Worm (Caenorhabditis elegans): ENCODE results near the gene cyp-25A3.

DNA sequence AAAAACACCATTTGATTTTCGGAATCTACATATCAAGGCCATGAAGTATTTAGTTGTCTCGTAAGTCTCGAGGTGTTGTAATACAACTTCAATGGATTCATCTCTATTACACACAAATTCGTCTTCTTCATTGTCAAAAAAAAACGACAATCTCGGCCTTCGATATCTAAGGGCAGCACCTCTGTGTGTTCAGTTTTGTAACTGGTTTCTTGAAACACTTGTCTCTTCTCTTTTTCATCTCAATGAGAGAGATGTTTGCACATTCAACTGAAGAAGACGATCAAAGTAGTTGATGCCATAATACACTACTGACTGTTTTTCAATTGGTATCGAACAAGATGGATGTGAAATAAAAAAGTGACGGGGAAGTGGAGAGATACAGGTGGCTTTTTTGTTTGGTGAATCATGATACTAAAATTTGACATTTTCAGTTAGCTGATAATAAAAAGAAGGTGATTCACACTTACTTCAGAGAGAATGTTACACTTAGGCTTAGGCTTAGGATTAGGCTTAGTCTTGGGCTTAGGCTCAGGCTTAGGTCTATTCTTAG is 28.1 kb downstream of the cyp-25A3 start:
- TF ChIP-seq R02D3.7 (tag; optimal IDR thresholded peaks at IDR 0.05), result no peak
- no peak for TF ChIP-seq elt-1 (tag; optimal IDR thresholded peaks at IDR 0.05)
- TF ChIP-seq nhr-25 (tag; optimal IDR thresholded peaks at IDR 0.05), result peak; percentile 87
- no peak for TF ChIP-seq nhr-23 (tag; optimal IDR thresholded peaks at IDR 0.05)
- TF ChIP-seq ztf-11 (tag; optimal IDR thresholded peaks at IDR 0.05), result no peak
- peak; percentile 47 for TF ChIP-seq sma-3 (GFP tag; optimal IDR thresholded peaks at IDR 0.05)
- no peak for TF ChIP-seq aly-2 (tag; optimal IDR thresholded peaks at IDR 0.05)
- TF ChIP-seq ama-1 (optimal IDR thresholded peaks at IDR 0.05), result no peak
- no peak for TF ChIP-seq mdl-1 (tag; optimal IDR thresholded peaks at IDR 0.05)

Measured in whole organism, L2 larva.